Fruit fly (Drosophila melanogaster) whole organism, larva: ENCODE results near the gene CG32639.

ENCODE experiments used
- noc ChIP-seq: fragments of 200-800 bp; sonication (Bioruptor generic); optimal IDR thresholded peaks from 3 replicates; lab custom pipeline; 2019; ENCODE audit warnings: missing biosample characterization, mild to moderate bottlenecking, missing genetic modification characterization, moderate library complexity

Gene CG32639

DNA sequence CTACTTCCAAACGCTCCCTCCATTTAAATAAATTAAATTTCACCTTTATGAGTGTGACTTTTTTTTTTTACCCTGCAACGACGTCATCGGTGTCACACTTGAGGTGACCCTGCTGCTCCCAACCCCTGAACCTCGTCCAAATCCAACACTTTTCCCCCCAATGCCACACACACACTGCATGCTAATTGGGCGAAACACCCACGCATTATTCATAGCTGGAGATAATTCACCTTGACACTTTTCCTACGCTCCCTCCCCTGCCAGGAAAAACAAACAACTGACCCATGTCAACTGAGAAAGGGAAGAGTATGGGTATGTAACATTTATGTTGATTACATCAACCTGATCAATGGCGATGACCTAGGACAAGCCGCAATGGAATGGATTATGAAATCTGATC is 17.1 kb downstream of the CG32639 start:
- no peak for TF ChIP-seq noc (tag; lab: Kevin White, UChicago)

DNA sequence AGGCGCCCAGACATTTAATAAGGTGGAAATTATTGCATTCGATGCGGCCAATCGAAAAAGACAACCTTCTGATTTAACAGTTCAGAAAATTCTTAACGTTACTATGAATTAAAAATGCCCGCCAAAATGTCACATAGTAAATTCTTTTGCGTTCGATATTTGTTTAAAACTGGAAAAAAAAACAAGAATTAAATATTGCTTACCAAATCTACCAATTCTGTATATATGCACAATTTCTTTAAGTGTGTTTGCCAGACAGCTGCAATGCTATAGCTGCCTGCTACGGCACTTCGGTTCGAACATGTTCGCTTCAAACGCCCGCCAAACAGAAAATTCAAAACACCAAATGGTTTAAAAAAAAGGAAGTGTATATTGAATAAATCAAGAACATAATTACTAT is 22.3 kb downstream of the CG32639 start:
- TF ChIP-seq noc (tag; lab: Kevin White, UChicago): no peak

DNA sequence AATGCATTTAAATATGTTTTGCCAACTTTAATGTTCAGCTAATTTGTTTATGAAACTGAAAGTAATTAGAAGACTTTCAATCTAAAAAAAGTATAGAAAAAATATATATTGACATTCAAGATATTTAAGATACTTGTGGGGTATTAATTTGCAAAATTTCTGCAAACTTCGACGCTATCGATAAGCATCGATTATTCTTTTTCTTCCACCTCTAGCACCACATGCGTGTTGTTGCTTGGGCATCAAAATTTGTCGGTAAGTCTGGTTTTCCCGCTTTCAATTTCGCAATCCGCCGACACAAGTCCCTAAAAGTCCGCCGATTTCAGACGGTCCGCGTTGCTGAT is 24.3 kb downstream of the CG32639 start, which contains the start of gene REG:
Gene REG (plus strand): TSS at position 188 of the 344 bp plus-strand sequence.
- TF ChIP-seq noc (tag; lab: Kevin White, UChicago): no peak

DNA sequence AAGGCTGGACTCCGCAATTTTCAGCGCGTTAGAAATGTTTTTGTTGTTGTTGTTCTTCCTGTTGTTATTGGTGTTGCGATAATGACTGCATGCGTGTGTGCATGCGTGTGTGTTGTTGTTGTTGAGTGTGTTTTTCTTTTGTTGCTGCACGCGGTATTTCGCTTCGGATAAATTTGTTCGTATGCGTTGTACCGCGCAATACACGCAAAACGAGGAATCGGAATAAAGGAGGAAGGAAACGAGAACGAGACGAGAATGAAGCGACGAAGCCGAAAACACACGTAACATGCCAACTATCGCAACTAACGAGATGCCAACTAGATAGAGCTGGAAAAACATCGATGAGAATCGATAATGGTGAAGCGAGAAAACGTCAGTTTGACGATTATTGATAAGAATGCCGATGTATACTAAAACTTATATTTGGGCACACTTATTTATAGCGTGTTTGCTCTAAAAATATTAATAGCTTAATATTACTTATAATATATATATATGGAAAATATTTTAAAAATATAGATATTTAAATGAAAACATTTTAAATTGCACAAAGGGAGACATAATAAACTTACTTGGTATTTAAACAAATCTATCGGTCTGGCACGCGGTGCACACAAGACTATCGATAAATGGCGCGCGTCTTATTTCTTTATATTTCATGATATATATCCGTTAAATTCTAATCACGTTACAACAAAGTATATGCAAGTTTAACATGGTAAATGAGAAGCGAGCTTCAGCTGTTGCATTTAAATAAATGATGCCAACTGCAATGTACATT is 24.8 kb downstream of the CG32639 start, which contains the start of gene sno:
Gene sno (minus strand): TSS at position 318 of the 781 bp plus-strand sequence.
- TF ChIP-seq noc (tag; lab: Kevin White, UChicago): no peak

DNA sequence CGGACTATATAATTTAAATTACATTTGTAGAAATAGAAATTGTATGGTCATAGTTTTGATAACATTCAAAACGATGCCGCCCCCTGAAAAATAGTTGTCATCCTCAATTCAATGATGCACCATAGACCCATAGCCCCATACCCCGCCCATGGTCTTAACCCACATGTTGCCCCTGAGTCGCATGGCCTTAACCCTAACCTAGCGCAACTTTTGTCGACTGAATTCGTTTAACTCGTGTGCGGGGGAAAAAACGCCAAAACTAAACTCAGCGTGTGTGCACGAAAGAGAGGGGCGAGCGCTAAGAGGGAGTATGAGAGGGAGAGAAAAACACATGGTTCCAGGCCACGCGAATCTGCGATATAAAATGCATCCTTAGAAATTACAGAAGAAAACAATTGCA is 25.9 kb downstream of the CG32639 start:
- no peak for TF ChIP-seq noc (tag; lab: Kevin White, UChicago)

- no peak for TF ChIP-seq noc (tag; lab: Kevin White, UChicago)
These were observed 27.0 kb downstream of the CG32639 start for dm6 chrX:13209410-13209809.

DNA sequence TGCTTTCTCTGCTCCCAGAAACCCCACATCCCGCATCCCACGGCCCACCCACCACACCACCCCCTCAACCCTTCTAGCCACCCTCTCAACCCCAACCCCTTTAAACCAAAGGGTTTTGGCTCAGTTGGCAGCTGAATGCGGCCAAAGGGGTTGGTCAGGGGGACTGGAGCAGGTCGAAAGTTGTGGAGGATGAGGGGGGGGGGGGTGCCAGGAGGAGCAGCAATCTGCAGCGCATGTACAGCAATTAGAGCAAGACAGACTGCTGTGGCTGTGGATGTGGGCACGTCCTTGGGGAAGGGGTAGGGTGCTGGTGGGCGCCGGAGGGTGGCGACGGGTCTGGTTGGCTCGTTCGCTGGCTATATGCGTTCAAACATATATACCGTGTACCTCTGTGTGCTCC is 27.8 kb downstream of the CG32639 start:
- TF ChIP-seq noc (tag; lab: Kevin White, UChicago): no peak

- TF ChIP-seq noc (tag; lab: Kevin White, UChicago): no peak
These were observed 28.3 kb downstream of the CG32639 start for dm6 chrX:13208075-13208474.

DNA sequence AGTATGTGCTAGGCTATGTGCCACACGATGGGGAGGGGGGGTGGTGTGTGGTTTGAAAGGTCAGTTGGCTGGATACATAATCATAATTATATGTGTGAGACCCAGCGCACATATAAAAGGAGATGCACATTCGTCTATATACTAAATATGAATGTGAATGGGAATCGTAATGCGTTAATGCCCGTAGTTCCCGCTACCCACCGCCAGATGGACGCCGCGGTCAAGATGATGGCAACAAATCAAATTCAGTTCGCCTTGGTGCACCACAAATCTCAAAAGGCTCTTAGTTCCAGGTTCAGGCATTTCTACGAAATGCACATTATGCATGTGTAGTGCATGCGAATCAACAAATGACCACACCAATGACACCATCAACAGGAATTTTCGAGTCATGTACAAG is 31.6 kb downstream of the CG32639 start:
- TF ChIP-seq noc (tag; lab: Kevin White, UChicago): no peak

dm6 chrX:13202162-13202561 is 34.2 kb downstream of the CG32639 start, which contains the start of gene CG44437:
Gene CG44437 (minus strand): TSS chrX:13202262.
- no peak for TF ChIP-seq noc (tag; lab: Kevin White, UChicago)

DNA sequence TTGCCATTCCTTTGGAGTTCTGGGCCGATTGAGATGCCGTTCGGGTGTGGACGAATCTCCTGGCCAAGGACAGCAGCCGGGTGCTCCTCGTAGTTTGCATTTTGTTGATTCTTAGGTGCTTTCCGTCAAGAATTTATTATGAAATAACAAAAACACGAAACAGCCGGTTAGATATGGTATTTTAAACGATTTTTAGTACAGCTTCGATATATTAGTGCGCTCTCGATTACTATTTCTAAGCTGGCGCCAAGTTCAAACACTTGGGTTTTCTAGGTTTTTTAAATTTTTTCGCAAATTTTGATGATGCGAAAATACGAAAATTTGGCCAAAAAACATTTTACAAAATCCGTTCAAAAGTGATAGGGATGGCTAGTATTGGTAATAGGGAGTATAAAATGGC is 42.1 kb downstream of the CG32639 start, which contains the start of gene Coq5:
Gene Coq5 (minus strand): TSS at position 303 of the 400 bp plus-strand sequence.
- no peak for TF ChIP-seq noc (tag; lab: Kevin White, UChicago)

dm6 chrX:13192239-13192638 is 44.1 kb downstream of the CG32639 start:
- TF ChIP-seq noc (tag; lab: Kevin White, UChicago): no peak

- TF ChIP-seq noc (tag; lab: Kevin White, UChicago): no peak
These were observed 44.6 kb downstream of the CG32639 start, which contains the start of gene CG12723 for dm6 chrX:13191783-13192182. Gene CG12723 (minus strand): TSS chrX:13191883.

- TF ChIP-seq noc (tag; lab: Kevin White, UChicago): no peak
These were observed 47.3 kb downstream of the CG32639 start, which contains the start of gene Lgr4 for dm6 chrX:13189032-13189431. Gene Lgr4 (minus strand): TSS chrX:13189164.
